Worm (Caenorhabditis elegans) whole organism, mixed stage, embryonic: ENCODE data around the gene B0432.11.

Experiments used
- nhr-237 ChIP-seq: fragments of 150-350 bp; optimal IDR thresholded peaks from 2 replicates; lab custom pipeline; 2014; ENCODE audit warnings: missing biosample characterization, missing genetic modification characterization
- unc-62 ChIP-seq: fragments of 150-350 bp; optimal IDR thresholded peaks from 2 replicates; lab custom pipeline; 2014; ENCODE audit warnings: missing biosample characterization, missing genetic modification reagents, missing genetic modification characterization

DNA sequence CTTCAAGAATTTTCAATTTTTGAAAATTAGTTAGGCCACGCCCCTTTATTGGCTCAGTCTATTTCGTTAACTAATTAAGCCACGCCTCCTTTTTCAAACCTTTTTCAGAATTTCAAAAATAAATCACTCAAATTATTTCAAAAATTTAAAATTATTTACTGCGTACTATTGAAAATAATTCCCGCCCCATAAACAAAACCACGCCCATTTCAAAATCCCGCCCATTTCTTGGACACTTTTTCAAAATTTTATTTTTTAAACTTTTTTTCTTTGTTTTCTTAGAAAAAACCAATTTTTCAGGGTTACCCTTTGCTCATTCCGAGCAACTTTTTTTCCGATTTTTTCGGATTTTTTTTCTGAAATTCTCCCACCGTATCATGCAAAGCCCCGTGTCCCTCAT lies 30.5 kb downstream of the B0432.11 start, which contains the start of gene B0432.14:
- no peak for TF ChIP-seq unc-62 (GFP tag; lab: Kevin White, UChicago)
- TF ChIP-seq nhr-237 (tag; lab: Kevin White, UChicago) = no peak
